Fruit fly (Drosophila melanogaster) whole organism, embryonic: ENCODE measurements around the gene CG43229.

ENCODE experiments used
- Antp ChIP-seq: fragments of 200-800 bp; sonication (Bioruptor generic); optimal IDR thresholded peaks from 3 replicates; lab custom pipeline; 2016; ENCODE audit warnings: missing biosample characterization, missing genetic modification characterization
- Atf6 ChIP-seq: fragments of 200-800 bp; sonication (Bioruptor generic); IDR thresholded peaks from 2 replicates; pipeline ENCODE4 v1.3.6; 2022; ENCODE audit warnings: missing biosample characterization, missing genetic modification characterization
- CG10274 ChIP-seq: fragments of 200-800 bp; sonication (Bioruptor generic); optimal IDR thresholded peaks from 3 replicates; lab custom pipeline; 2017; ENCODE audit warnings: missing biosample characterization, mild to moderate bottlenecking, missing genetic modification characterization
- CG12155 ChIP-seq: fragments of 200-800 bp; sonication (Bioruptor generic); optimal IDR thresholded peaks from 3 replicates; lab custom pipeline; 2016; ENCODE audit warnings: missing biosample characterization, missing genetic modification characterization
- CG12744 ChIP-seq: fragments of 200-800 bp; sonication (Bioruptor generic); optimal IDR thresholded peaks from 2 replicates; lab custom pipeline; 2016; ENCODE audit warnings: missing biosample characterization, missing genetic modification characterization
- CG12769 ChIP-seq: fragments of 200-800 bp; sonication (Bioruptor generic); optimal IDR thresholded peaks from 2 replicates; lab custom pipeline; 2019; ENCODE audit warnings: missing biosample characterization, mild to moderate bottlenecking, missing genetic modification characterization, moderate library complexity
- CG15479 ChIP-seq: fragments of 200-800 bp; sonication (Bioruptor generic); optimal IDR thresholded peaks from 3 replicates; lab custom pipeline; 2019; ENCODE audit warnings: missing biosample characterization, mild to moderate bottlenecking, missing genetic modification characterization, moderate library complexity
- CG32532 ChIP-seq: fragments of 200-800 bp; sonication (Bioruptor generic); IDR thresholded peaks from 2 replicates; pipeline ENCODE4 v1.3.6; 2022; ENCODE audit warnings: missing biosample characterization, missing genetic modification characterization
- CG34224 ChIP-seq: fragments of 200-800 bp; sonication (Bioruptor generic); IDR thresholded peaks from 3 replicates; pipeline ENCODE4 v1.3.6; 2022; ENCODE audit warnings: missing biosample characterization, missing genetic modification characterization; ENCODE audit not compliant: partially characterized antibody
- CG3838 ChIP-seq: fragments of 200-800 bp; sonication (Bioruptor generic); optimal IDR thresholded peaks from 3 replicates; lab custom pipeline; 2016; ENCODE audit warnings: missing biosample characterization, missing genetic modification characterization
- CG4617 ChIP-seq: fragments of 200-800 bp; sonication (Bioruptor generic); optimal IDR thresholded peaks from 3 replicates; lab custom pipeline; 2016; ENCODE audit warnings: missing biosample characterization, missing genetic modification characterization, borderline replicate concordance
- CG7963 ChIP-seq: fragments of 200-800 bp; sonication (Bioruptor generic); IDR thresholded peaks from 3 replicates; pipeline ENCODE4 v1.3.6; 2022; ENCODE audit warnings: missing biosample characterization, missing genetic modification characterization; ENCODE audit not compliant: partially characterized antibody
- CG9932 ChIP-seq: fragments of 200-800 bp; sonication (Bioruptor generic); IDR thresholded peaks from 2 replicates; pipeline ENCODE4 v1.3.6; 2022; ENCODE audit warnings: missing biosample characterization, missing genetic modification characterization
- Dek ChIP-seq: fragments of 200-800 bp; sonication (Bioruptor generic); optimal IDR thresholded peaks from 3 replicates; lab custom pipeline; 2019; ENCODE audit warnings: missing biosample characterization, mild to moderate bottlenecking, missing genetic modification characterization, moderate library complexity
- Elba2 ChIP-seq: fragments of 200-800 bp; sonication (Bioruptor generic); optimal IDR thresholded peaks from 3 replicates; lab custom pipeline; 2016; ENCODE audit warnings: missing biosample characterization, missing genetic modification characterization
- Fer1 ChIP-seq: fragments of 200-800 bp; sonication (Bioruptor generic); optimal IDR thresholded peaks from 2 replicates; lab custom pipeline; 2017; ENCODE audit warnings: missing biosample characterization, mild to moderate bottlenecking, missing genetic modification characterization
- HmgD ChIP-seq: fragments of 200-800 bp; sonication (Bioruptor generic); optimal IDR thresholded peaks from 3 replicates; lab custom pipeline; 2016; ENCODE audit warnings: missing biosample characterization, missing genetic modification characterization
- Hr39 ChIP-seq: fragments of >200 bp; optimal IDR thresholded peaks from 2 replicates; lab custom pipeline; 2017
- MESR4 ChIP-seq: fragments of 200-800 bp; sonication (Bioruptor generic); optimal IDR thresholded peaks from 2 replicates; lab custom pipeline; 2018; ENCODE audit warnings: missing biosample characterization, mild to moderate bottlenecking, missing genetic modification characterization, moderate library complexity
- Med ChIP-seq: fragments of 200-800 bp; sonication (Bioruptor generic); peaks from one replicate; lab custom pipeline; 2016; ENCODE audit warnings: missing biosample characterization, missing genetic modification characterization, mild to moderate bottlenecking, inconsistent platforms, moderate library complexity
- NK7.1 ChIP-seq: fragments of 200-800 bp; sonication (Bioruptor generic); optimal IDR thresholded peaks from 3 replicates; lab custom pipeline; 2016; ENCODE audit warnings: missing biosample characterization, missing genetic modification characterization
- Nf-YC ChIP-seq: fragments of 200-800 bp; optimal IDR thresholded peaks from 3 replicates; lab custom pipeline; 2019; ENCODE audit warnings: missing biosample characterization, mild to moderate bottlenecking, missing genetic modification characterization, moderate library complexity
- Scr ChIP-seq: fragments of 200-800 bp; sonication (Bioruptor generic); IDR thresholded peaks from 2 replicates; pipeline ENCODE4 v1.3.6; 2022; ENCODE audit warnings: missing biosample characterization, missing genetic modification characterization; ENCODE audit not compliant: partially characterized antibody
- Side ChIP-seq: fragments of 200-800 bp; sonication (Bioruptor generic); optimal IDR thresholded peaks from 2 replicates; lab custom pipeline; 2016; ENCODE audit warnings: missing biosample characterization, missing genetic modification characterization
- Spps ChIP-seq: fragments of 200-800 bp; sonication (Bioruptor generic); optimal IDR thresholded peaks from 2 replicates; lab custom pipeline; 2018; ENCODE audit warnings: missing biosample characterization, mild to moderate bottlenecking, missing genetic modification characterization
- Trl ChIP-seq, 3 experiments: fragments of >200 bp in 2 of 3; fragments of 200-800 bp in 1 of 3; sonication (Bioruptor generic) in 1 of 3; optimal IDR thresholded peaks; 2 replicates in 1 of 3; 3 replicates in 2 of 3; lab custom pipeline; 2016 to 2017; ENCODE audit warnings: missing biosample characterization in 1 of 3, missing genetic modification characterization in 1 of 3
- al ChIP-seq: fragments of 200-800 bp; sonication (Bioruptor generic); IDR thresholded peaks from 2 replicates; pipeline ENCODE4 v1.3.6; 2022; ENCODE audit warnings: missing biosample characterization, missing genetic modification characterization
- ato ChIP-seq: fragments of 200-800 bp; sonication (Bioruptor generic); IDR thresholded peaks from 2 replicates; pipeline ENCODE4 v1.3.6; 2022; ENCODE audit warnings: missing biosample characterization, missing genetic modification characterization; ENCODE audit not compliant: partially characterized antibody
- bbx ChIP-seq: fragments of 200-800 bp; sonication (Bioruptor generic); IDR thresholded peaks from 2 replicates; pipeline ENCODE4 v1.3.6; 2022; ENCODE audit warnings: missing biosample characterization, missing genetic modification characterization; ENCODE audit not compliant: partially characterized antibody
- bcd ChIP-seq: fragments of 200-800 bp; sonication (Bioruptor generic); optimal IDR thresholded peaks from 2 replicates; lab custom pipeline; 2017; ENCODE audit warnings: missing biosample characterization, mild to moderate bottlenecking, missing genetic modification characterization
- crc ChIP-seq: fragments of 200-800 bp; sonication (Bioruptor generic); optimal IDR thresholded peaks from 2 replicates; lab custom pipeline; 2016; ENCODE audit warnings: missing biosample characterization, missing genetic modification characterization
- dan ChIP-seq: fragments of 200-800 bp; sonication (Bioruptor generic); IDR thresholded peaks from 2 replicates; pipeline ENCODE4 v1.3.6; 2022; ENCODE audit warnings: missing biosample characterization, missing genetic modification characterization
- dm ChIP-seq: fragments of 200-800 bp; sonication (Bioruptor generic); optimal IDR thresholded peaks from 3 replicates; lab custom pipeline; 2016; ENCODE audit warnings: missing biosample characterization, missing genetic modification characterization
- en ChIP-seq: fragments of 200-800 bp; sonication (Bioruptor generic); optimal IDR thresholded peaks from 2 replicates; lab custom pipeline; 2016; ENCODE audit warnings: missing biosample characterization, missing genetic modification characterization
- ewg ChIP-seq: fragments of 200-800 bp; sonication (Bioruptor generic); optimal IDR thresholded peaks from 3 replicates; lab custom pipeline; 2017; ENCODE audit warnings: mild to moderate bottlenecking, missing biosample characterization, missing genetic modification reagents, missing genetic modification characterization
- gcm ChIP-seq: fragments of 200-800 bp; sonication (Bioruptor generic); optimal IDR thresholded peaks from 2 replicates; lab custom pipeline; 2019; ENCODE audit warnings: missing biosample characterization, mild to moderate bottlenecking, missing genetic modification characterization, moderate library complexity
- ind ChIP-seq: fragments of 200-800 bp; sonication (Bioruptor generic); optimal IDR thresholded peaks from 3 replicates; lab custom pipeline; 2016; ENCODE audit warnings: missing biosample characterization, missing genetic modification characterization
- inv ChIP-seq: fragments of 200-800 bp; sonication (Bioruptor generic); IDR thresholded peaks from 2 replicates; pipeline ENCODE4 v1.3.6; 2022; ENCODE audit warnings: missing biosample characterization, missing genetic modification characterization; ENCODE audit not compliant: partially characterized antibody
- lilli ChIP-seq: fragments of 200-800 bp; sonication (Bioruptor generic); optimal IDR thresholded peaks from 3 replicates; lab custom pipeline; 2016; ENCODE audit warnings: missing biosample characterization, missing genetic modification characterization
- onecut ChIP-seq: fragments of 200-800 bp; sonication (Bioruptor generic); IDR thresholded peaks from 2 replicates; pipeline ENCODE4 v1.3.6; 2022; ENCODE audit warnings: missing biosample characterization, missing genetic modification characterization
- peb ChIP-seq: fragments of 200-800 bp; sonication (Bioruptor generic); IDR thresholded peaks from 2 replicates; pipeline ENCODE4 v1.3.6; 2022; ENCODE audit warnings: missing biosample characterization, missing genetic modification characterization
- prd ChIP-seq, 3 experiments: fragments of >200 bp in 2 of 3; fragments of 200-800 bp in 1 of 3; sonication (Bioruptor generic) in 1 of 3; optimal IDR thresholded peaks in 2 of 3; IDR thresholded peaks in 1 of 3; 2 replicates in 2 of 3; 3 replicates in 1 of 3; pipeline versions ENCODE4 v1.3.6 to Lab custom; 2017 to 2022; ENCODE audit warnings: missing biosample characterization in 1 of 3, missing genetic modification characterization in 1 of 3
- pum ChIP-seq: fragments of 200-800 bp; sonication (Bioruptor generic); optimal IDR thresholded peaks from 2 replicates; lab custom pipeline; 2016; ENCODE audit warnings: missing biosample characterization, missing genetic modification characterization
- sens ChIP-seq: fragments of 200-800 bp; sonication (Bioruptor generic); peaks from one replicate; lab custom pipeline; 2016; ENCODE audit warnings: missing biosample characterization, missing genetic modification characterization
- shn ChIP-seq: fragments of 200-800 bp; sonication (Bioruptor generic); optimal IDR thresholded peaks from 3 replicates; lab custom pipeline; 2016; ENCODE audit warnings: missing biosample characterization, missing genetic modification characterization
- slbo ChIP-seq: fragments of 200-800 bp; sonication (Bioruptor generic); IDR thresholded peaks from 2 replicates; pipeline ENCODE4 v1.3.6; 2022; ENCODE audit warnings: missing biosample characterization, missing genetic modification characterization
- stc ChIP-seq: fragments of 200-800 bp; sonication (Bioruptor generic); IDR thresholded peaks from 2 replicates; pipeline ENCODE4 v1.3.6; 2022; ENCODE audit warnings: missing biosample characterization, missing genetic modification characterization
- unc-4 ChIP-seq: fragments of 200-800 bp; sonication (Bioruptor generic); IDR thresholded peaks from 2 replicates; pipeline ENCODE4 v1.3.6; 2022; ENCODE audit warnings: missing biosample characterization, missing genetic modification characterization; ENCODE audit not compliant: partially characterized antibody
- wor ChIP-seq: fragments of 200-800 bp; sonication (Bioruptor generic); IDR thresholded peaks from 2 replicates; pipeline ENCODE4 v1.3.6; 2022; ENCODE audit warnings: missing biosample characterization, missing genetic modification characterization
- zen2 ChIP-seq: fragments of 200-800 bp; sonication (Bioruptor generic); IDR thresholded peaks from 3 replicates; pipeline ENCODE4 v1.3.6; 2022; ENCODE audit warnings: missing biosample characterization, missing genetic modification characterization; ENCODE audit not compliant: partially characterized antibody
- zfh2 ChIP-seq: fragments of 200-800 bp; sonication (Bioruptor generic); optimal IDR thresholded peaks from 2 replicates; lab custom pipeline; 2016; ENCODE audit warnings: missing biosample characterization, missing genetic modification characterization

CG43229 gene

DNA sequence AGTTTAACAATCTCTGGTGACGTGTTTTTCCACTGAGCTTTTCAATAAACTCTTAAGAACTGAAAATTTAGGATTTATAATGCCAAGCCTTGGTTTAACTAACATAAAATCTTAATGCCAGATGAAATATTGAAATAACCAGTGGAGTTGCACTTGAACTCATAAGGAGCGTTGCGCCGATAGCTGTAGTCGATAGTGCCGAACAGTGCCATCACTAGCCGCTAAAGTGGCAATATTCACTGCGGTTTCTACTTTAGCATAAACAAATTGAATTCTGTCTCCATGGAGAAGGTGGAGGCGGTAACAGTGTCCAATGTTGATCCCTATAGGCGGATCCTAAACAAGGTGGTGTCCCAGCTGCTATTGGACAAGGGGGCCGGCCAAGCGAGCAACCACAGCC, 36.6 kb upstream of the CG43229 start, which contains the start of gene Taf8 (continued):
- peak; percentile 54; the same call in 1 of the 2 replicates for TF ChIP-seq ato (GFP tag; lab: Robert Waterston, UW)
- TF ChIP-seq zfh2, result peak; percentile 38
- peak; percentile 32 for TF ChIP-seq CG4617 (GFP tag; lab: Kevin White, UChicago)
- no peak for TF ChIP-seq HmgD (GFP tag; lab: Kevin White, UChicago)
- no peak for TF ChIP-seq NK7.1
- peak; percentile 51 for TF ChIP-seq unc-4 (GFP tag; lab: Robert Waterston, UW)
- peak; percentile 63 for TF ChIP-seq slbo (GFP tag; lab: Robert Waterston, UW)
- TF ChIP-seq shn (GFP tag; lab: Kevin White, UChicago), result peak; percentile 11
- peak; percentile 40 for TF ChIP-seq Med (GFP tag; lab: Kevin White, UChicago)
- 0 out of 2 replicates have a peak, but pooled peaks have one; percentile 19 for TF ChIP-seq al (GFP tag; lab: Robert Waterston, UW)
- TF ChIP-seq Hr39 (lab: Kevin White, UChicago), result no peak
- TF ChIP-seq CG3838 (GFP tag; lab: Kevin White, UChicago), result no peak
- TF ChIP-seq zen2, result peak; percentile 51; the same call in 2 of the 3 replicates
- peak; percentile 67 for TF ChIP-seq inv (GFP tag; lab: Robert Waterston, UW)
- TF ChIP-seq Trl (optimal IDR thresholded peaks at IDR 0.05; lab: Kevin White, UChicago), result no peak
- no peak for TF ChIP-seq Trl (GFP tag; optimal IDR thresholded peaks at IDR 0.05; lab: Kevin White, UChicago)
- TF ChIP-seq crc (GFP tag; lab: Kevin White, UChicago), result no peak
- TF ChIP-seq Spps (tag; lab: Kevin White, UChicago), result no peak
- TF ChIP-seq wor (GFP tag; lab: Robert Waterston, UW), result no peak
- no peak for TF ChIP-seq CG12769 (tag; lab: Kevin White, UChicago)
- no peak for TF ChIP-seq dm (GFP tag; lab: Kevin White, UChicago)
- TF ChIP-seq Atf6, result no peak
- no peak for TF ChIP-seq Nf-YC (tag; lab: Kevin White, UChicago)
- no peak for TF ChIP-seq CG10274 (GFP tag; lab: Kevin White, UChicago)
- TF ChIP-seq ewg (GFP tag; lab: Kevin White, UChicago), result no peak
- no peak for TF ChIP-seq CG12155 (GFP tag; lab: Kevin White, UChicago)
- no peak for TF ChIP-seq stc (GFP tag; lab: Robert Waterston, UW)
- no peak for TF ChIP-seq ind
- TF ChIP-seq Antp (GFP tag; lab: Kevin White, UChicago), result peak; percentile 12
- TF ChIP-seq CG34224 (GFP tag; lab: Robert Waterston, UW), result peak; percentile 31
- no peak for TF ChIP-seq Dek (tag; lab: Kevin White, UChicago)
- no peak for TF ChIP-seq CG32532
- TF ChIP-seq Elba2, result no peak
- no peak for TF ChIP-seq peb
- no peak for TF ChIP-seq bcd (GFP tag; lab: Kevin White, UChicago)
- TF ChIP-seq gcm (GFP tag; lab: Kevin White, UChicago), result no peak
- peak; percentile 67 for TF ChIP-seq Scr (GFP tag; lab: Robert Waterston, UW)
- no peak for TF ChIP-seq onecut
- peak; percentile 68 for TF ChIP-seq CG9932 (GFP tag; lab: Robert Waterston, UW)
- TF ChIP-seq Fer1 (GFP tag; lab: Kevin White, UChicago), result no peak
- no peak for TF ChIP-seq prd (optimal IDR thresholded peaks at IDR 0.05; lab: Kevin White, UChicago)
- peak; percentile 31; the same call in 1 of the 3 replicates for TF ChIP-seq prd (GFP tag; IDR thresholded peaks at IDR 0.05; lab: Robert Waterston, UW)
- TF ChIP-seq pum (GFP tag; lab: Kevin White, UChicago), result no peak
- TF ChIP-seq MESR4 (GFP tag; lab: Kevin White, UChicago), result peak; percentile 35
- TF ChIP-seq Side (GFP tag; lab: Kevin White, UChicago), result no peak
- TF ChIP-seq lilli (GFP tag; lab: Kevin White, UChicago), result no peak
- TF ChIP-seq sens (GFP tag; lab: Kevin White, UChicago), result peak; percentile 16
- no peak for TF ChIP-seq CG15479 (GFP tag; lab: Kevin White, UChicago)
- peak; percentile 73 for TF ChIP-seq bbx
- TF ChIP-seq dan (GFP tag; lab: Robert Waterston, UW), result no peak
- no peak for TF ChIP-seq en
- TF ChIP-seq CG7963 (GFP tag; lab: Robert Waterston, UW), result peak; percentile 53; the same call in 2 of the 3 replicates
- TF ChIP-seq CG12744 (GFP tag; lab: Kevin White, UChicago), result no peak
